Fruit fly (Drosophila melanogaster): ENCODE data around the gene ChAT.

ChAT gene

dm6 chr3R:18680332-18680731 lies 25.0 kb upstream of the ChAT start, which contains the start of the genes CG46318 and ChT:
Gene CG46318, plus strand, starts transcription at chr3R:18680604.
Gene ChT, plus strand, starts transcription at chr3R:18680604.
- no peak for TF ChIP-seq CG14711 (tag; optimal IDR thresholded peaks at IDR 0.05)
- peak; percentile 87 for TF ChIP-seq pad (GFP tag; optimal IDR thresholded peaks at IDR 0.05)
- no peak for TF ChIP-seq CG12768 (GFP tag; optimal IDR thresholded peaks at IDR 0.05)
- no peak for TF ChIP-seq CG5204 (GFP tag; optimal IDR thresholded peaks at IDR 0.05)
- TF ChIP-seq ovo (GFP tag; optimal IDR thresholded peaks at IDR 0.05), result no peak
- TF ChIP-seq kay (GFP tag; ENCODE audit: borderline replicate concordance), result no peak
- no peak for TF ChIP-seq toe (GFP tag; optimal IDR thresholded peaks at IDR 0.05)
- TF ChIP-seq Crg-1 (GFP tag; optimal IDR thresholded peaks at IDR 0.05), result no peak

- no peak for TF ChIP-seq CG14711 (tag; optimal IDR thresholded peaks at IDR 0.05)
- no peak for TF ChIP-seq pad (GFP tag; optimal IDR thresholded peaks at IDR 0.05)
- no peak for TF ChIP-seq Crg-1 (GFP tag; optimal IDR thresholded peaks at IDR 0.05)
- TF ChIP-seq CG7045 (GFP tag; optimal IDR thresholded peaks at IDR 0.05), result no peak
- TF ChIP-seq toe (GFP tag; optimal IDR thresholded peaks at IDR 0.05), result no peak
- no peak for TF ChIP-seq Hr96 (GFP tag; optimal IDR thresholded peaks at IDR 0.05)
- no peak for TF ChIP-seq bab1 (GFP tag; optimal IDR thresholded peaks at IDR 0.05)
- TF ChIP-seq cic (GFP tag; optimal IDR thresholded peaks at IDR 0.05), result no peak
- no peak for TF ChIP-seq ovo (GFP tag; optimal IDR thresholded peaks at IDR 0.05)
- no peak for TF ChIP-seq CG12768 (GFP tag; optimal IDR thresholded peaks at IDR 0.05)
- TF ChIP-seq CG33017 (tag; optimal IDR thresholded peaks at IDR 0.05), result no peak
- TF ChIP-seq Mnt (GFP tag; optimal IDR thresholded peaks at IDR 0.05), result no peak
- no peak for TF ChIP-seq CG1620 (GFP tag; optimal IDR thresholded peaks at IDR 0.05)
- no peak for TF ChIP-seq kay (GFP tag; ENCODE audit: borderline replicate concordance)
- no peak for TF ChIP-seq Clk (GFP tag; optimal IDR thresholded peaks at IDR 0.05)
- TF ChIP-seq cnc (optimal IDR thresholded peaks at IDR 0.05), result no peak
- TF ChIP-seq CG5204 (GFP tag; optimal IDR thresholded peaks at IDR 0.05), result no peak
These were observed 24.2 kb upstream of the ChAT start for dm6 chr3R:18681054-18681453.

- TF ChIP-seq CG7101 (tag; optimal IDR thresholded peaks at IDR 0.05) (no peak), pad (GFP tag; optimal IDR thresholded peaks at IDR 0.05) (no peak), CG5204 (GFP tag; optimal IDR thresholded peaks at IDR 0.05) (no peak), CG7045 (GFP tag; optimal IDR thresholded peaks at IDR 0.05) (no peak), Clk (GFP tag; optimal IDR thresholded peaks at IDR 0.05) (no peak), CG12768 (GFP tag; optimal IDR thresholded peaks at IDR 0.05) (no peak), ovo (GFP tag; optimal IDR thresholded peaks at IDR 0.05) (no peak), kay (GFP tag; ENCODE audit: borderline replicate concordance) (no peak), CG1620 (GFP tag; optimal IDR thresholded peaks at IDR 0.05) (no peak), cnc (optimal IDR thresholded peaks at IDR 0.05) (no peak), toe (GFP tag; optimal IDR thresholded peaks at IDR 0.05) (no peak), Mnt (GFP tag; optimal IDR thresholded peaks at IDR 0.05) (no peak), bab1 (GFP tag; optimal IDR thresholded peaks at IDR 0.05) (no peak), Crg-1 (GFP tag; optimal IDR thresholded peaks at IDR 0.05) (no peak), Hr96 (GFP tag; optimal IDR thresholded peaks at IDR 0.05) (no peak), CG11617 (GFP tag; optimal IDR thresholded peaks at IDR 0.05) (no peak), CG33017 (tag; optimal IDR thresholded peaks at IDR 0.05) (no peak), CG14711 (tag; optimal IDR thresholded peaks at IDR 0.05) (no peak), cic (GFP tag; optimal IDR thresholded peaks at IDR 0.05) (no peak)
These were observed 12.7 kb upstream of the ChAT start, which contains the start of gene Muc91C for dm6 chr3R:18692619-18693018. Gene Muc91C, minus strand, starts transcription at chr3R:18692719.

- TF ChIP-seq CG5204 (GFP tag; optimal IDR thresholded peaks at IDR 0.05) (no peak), Crg-1 (GFP tag; optimal IDR thresholded peaks at IDR 0.05) (no peak), cnc (optimal IDR thresholded peaks at IDR 0.05) (no peak), CG11617 (GFP tag; optimal IDR thresholded peaks at IDR 0.05) (no peak), CG12768 (GFP tag; optimal IDR thresholded peaks at IDR 0.05) (no peak), Hr96 (GFP tag; optimal IDR thresholded peaks at IDR 0.05) (no peak), bab1 (GFP tag; optimal IDR thresholded peaks at IDR 0.05) (no peak), pad (GFP tag; optimal IDR thresholded peaks at IDR 0.05) (no peak), cic (GFP tag; optimal IDR thresholded peaks at IDR 0.05) (no peak), kay (GFP tag; ENCODE audit: borderline replicate concordance) (no peak), Clk (GFP tag; optimal IDR thresholded peaks at IDR 0.05) (no peak), ovo (GFP tag; optimal IDR thresholded peaks at IDR 0.05) (no peak), CG7045 (GFP tag; optimal IDR thresholded peaks at IDR 0.05) (no peak), tj (GFP tag; optimal IDR thresholded peaks at IDR 0.05) (no peak), CG14711 (tag; optimal IDR thresholded peaks at IDR 0.05) (no peak), CG1620 (GFP tag; optimal IDR thresholded peaks at IDR 0.05) (no peak), Mnt (GFP tag; optimal IDR thresholded peaks at IDR 0.05) (no peak), CG7101 (tag; optimal IDR thresholded peaks at IDR 0.05) (no peak)
These were observed 11.7 kb upstream of the ChAT start, which contains the start of gene CG14300 for dm6 chr3R:18693611-18694010. Gene CG14300, minus strand, starts transcription at chr3R:18693711.

DNA sequence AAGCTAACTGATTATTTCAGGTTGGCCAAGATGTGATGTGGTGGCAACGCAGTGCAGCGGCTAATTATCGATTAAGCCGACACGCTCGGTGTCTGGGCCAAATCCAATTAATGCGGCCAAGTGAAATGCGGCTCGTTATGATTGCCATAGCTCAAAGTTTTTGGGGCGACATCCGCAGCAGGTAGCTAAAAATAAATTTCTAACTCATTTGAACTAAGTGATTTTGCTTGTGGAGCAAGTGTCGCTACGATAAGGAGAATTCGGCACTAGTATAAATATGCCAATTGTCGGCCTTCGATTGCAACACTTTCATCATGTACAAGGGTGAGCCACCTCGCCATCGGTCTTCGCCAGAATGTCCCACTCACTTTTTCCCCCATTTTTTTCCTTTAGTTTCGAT lies 10.3 kb upstream of the ChAT start, which contains the start of gene CG34282:
Gene CG34282 (plus strand): TSS at position 301 of the 400 bp plus-strand sequence.
- no peak for TF ChIP-seq CG12768 (GFP tag; optimal IDR thresholded peaks at IDR 0.05)
- no peak for TF ChIP-seq ovo (GFP tag; optimal IDR thresholded peaks at IDR 0.05)
- no peak for TF ChIP-seq pad (GFP tag; optimal IDR thresholded peaks at IDR 0.05)
- TF ChIP-seq CG14711 (tag; optimal IDR thresholded peaks at IDR 0.05), result no peak
- TF ChIP-seq toe (GFP tag; optimal IDR thresholded peaks at IDR 0.05), result no peak
- TF ChIP-seq Hr96 (GFP tag; optimal IDR thresholded peaks at IDR 0.05), result no peak
- no peak for TF ChIP-seq CG5204 (GFP tag; optimal IDR thresholded peaks at IDR 0.05)
- TF ChIP-seq Clk (GFP tag; optimal IDR thresholded peaks at IDR 0.05), result no peak

DNA sequence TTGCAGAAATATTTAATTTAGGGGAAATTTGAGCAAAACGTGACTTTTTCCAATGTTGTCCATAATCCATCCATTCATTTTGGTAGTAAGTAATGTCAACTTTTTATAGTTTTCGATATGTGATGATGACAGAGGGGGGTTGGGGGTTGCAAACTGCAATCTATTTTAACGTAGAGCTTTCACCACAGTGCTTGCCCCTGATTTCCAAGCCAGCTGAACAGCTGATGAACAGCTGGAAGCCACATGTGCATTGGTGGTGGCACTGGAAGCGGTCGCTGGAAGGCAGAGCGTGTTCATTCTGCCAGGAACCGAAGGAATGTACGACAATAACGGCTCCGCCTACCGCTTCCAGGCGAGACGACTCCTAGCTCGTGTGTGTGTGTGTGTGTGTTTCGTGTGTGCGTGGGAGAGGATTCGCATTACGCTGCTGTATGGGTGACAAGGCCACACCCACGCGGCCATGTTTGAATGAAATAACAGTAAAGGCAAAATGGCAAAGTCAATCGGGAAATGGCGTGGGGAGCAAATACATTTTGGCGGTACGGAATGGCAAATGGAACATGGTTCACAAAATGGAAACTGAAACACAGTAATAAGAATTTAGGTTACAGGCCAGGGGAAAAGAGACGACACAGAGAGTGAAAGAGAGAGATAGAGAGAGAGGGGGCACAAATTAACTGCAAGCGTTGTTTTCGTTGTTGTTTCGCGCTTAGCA lies 6.3 kb upstream of the ChAT start:
- TF ChIP-seq pad (GFP tag; optimal IDR thresholded peaks at IDR 0.05) (peak; percentile 93), Clk (GFP tag; optimal IDR thresholded peaks at IDR 0.05) (no peak)
